Worm (Caenorhabditis elegans) whole organism, L4 larva: ENCODE measurements around the gene com-1.

Experiments used
- F49E8.2 ChIP-seq: sonication (generic microtip); optimal IDR thresholded peaks from 2 replicates; lab custom pipeline; 2016; ENCODE audit warnings: missing compliant biosample characterization, mild to moderate bottlenecking, missing genetic modification characterization, borderline replicate concordance
- Y5F2A.4 ChIP-seq: fragments of 200-800 bp; sonication (Bioruptor generic); optimal IDR thresholded peaks from 2 replicates; lab custom pipeline; 2018; ENCODE audit warnings: mild to moderate bottlenecking, missing genetic modification characterization, missing compliant biosample characterization
- aha-1 ChIP-seq: fragments of 150-350 bp; peaks from one replicate; lab custom pipeline; 2014; ENCODE audit warnings: missing biosample characterization, missing genetic modification characterization
- ama-1 ChIP-seq: fragments of 150-350 bp; optimal IDR thresholded peaks from 2 replicates; lab custom pipeline; 2014; ENCODE audit warnings: inconsistent platforms, mixed read lengths
- arid-1 ChIP-seq: fragments of 200-800 bp; sonication (Bioruptor generic); conservative IDR thresholded peaks from 2 replicates; pipeline ENCODE4 v1.3.6; 2022; ENCODE audit warnings: missing genetic modification reagents, missing genetic modification characterization, missing compliant biosample characterization
- ceh-20 ChIP-seq: fragments of 200-800 bp; sonication (Bioruptor generic); IDR thresholded peaks from 2 replicates; pipeline ENCODE4 v1.3.6; 2022; ENCODE audit warnings: missing genetic modification reagents, missing genetic modification characterization, missing compliant biosample characterization
- ceh-28 ChIP-seq: fragments of 150-350 bp; optimal IDR thresholded peaks from 2 replicates; lab custom pipeline; 2014; ENCODE audit warnings: missing biosample characterization, missing genetic modification reagents, missing genetic modification characterization
- ceh-62 ChIP-seq: sonication (generic microtip); optimal IDR thresholded peaks from 2 replicates; lab custom pipeline; 2017; ENCODE audit warnings: missing biosample characterization, missing genetic modification characterization
- ceh-82 ChIP-seq: sonication (generic microtip); optimal IDR thresholded peaks from 2 replicates; lab custom pipeline; 2017; ENCODE audit warnings: missing biosample characterization, missing genetic modification characterization
- daf-19 ChIP-seq: fragments of 200-800 bp; sonication (Bioruptor generic); conservative IDR thresholded peaks from 2 replicates; pipeline ENCODE4 v1.3.6; 2022; ENCODE audit warnings: missing genetic modification characterization, missing compliant biosample characterization
- dpl-1 ChIP-seq: fragments of 150-350 bp; optimal IDR thresholded peaks from 2 replicates; lab custom pipeline; 2014; ENCODE audit warnings: missing biosample characterization, missing genetic modification reagents, missing genetic modification characterization
- duxl-1 ChIP-seq: sonication (generic microtip); optimal IDR thresholded peaks from 2 replicates; lab custom pipeline; 2016; ENCODE audit warnings: mild to moderate bottlenecking, missing genetic modification characterization, moderate library complexity, missing compliant biosample characterization; ENCODE audit not compliant: poor library complexity
- egl-27 ChIP-seq: sonication (generic microtip); optimal IDR thresholded peaks from 3 replicates; lab custom pipeline; 2017; ENCODE audit warnings: missing biosample characterization, missing genetic modification reagents, missing genetic modification characterization
- lim-7 ChIP-seq: fragments of 200-800 bp; sonication (Bioruptor generic); IDR thresholded peaks from 2 replicates; pipeline ENCODE4 v1.3.6; 2022; ENCODE audit warnings: missing genetic modification characterization, missing compliant biosample characterization
- lin-15B ChIP-seq: fragments of 150-350 bp; sonication (generic microtip); optimal IDR thresholded peaks from 3 replicates; lab custom pipeline; 2014; ENCODE audit warnings: missing biosample characterization, missing genetic modification characterization
- lin-38 ChIP-seq: fragments of 200-800 bp; sonication (Bioruptor generic); IDR thresholded peaks from 2 replicates; pipeline ENCODE4 v1.3.6; 2022; ENCODE audit warnings: missing genetic modification reagents, missing genetic modification characterization, missing compliant biosample characterization
- lsy-2 ChIP-seq, 2 experiments: fragments of 150-350 bp in 1 of 2; sonication (generic microtip) in 1 of 2; optimal IDR thresholded peaks; 2 replicates each; lab custom pipeline; 2014 to 2017; ENCODE audit warnings: missing biosample characterization in 2 of 2, missing genetic modification characterization in 2 of 2
- mdt-29 ChIP-seq: fragments of 200-800 bp; sonication (Bioruptor generic); IDR thresholded peaks from 2 replicates; pipeline ENCODE4 v1.3.6; 2022; ENCODE audit warnings: missing genetic modification reagents, missing genetic modification characterization, missing compliant biosample characterization
- mes-2 ChIP-seq: sonication (generic microtip); optimal IDR thresholded peaks from 2 replicates; lab custom pipeline; 2016; ENCODE audit warnings: missing genotype, mild to moderate bottlenecking, missing genetic modification characterization, missing compliant biosample characterization; ENCODE audit not compliant: poor library complexity, severe bottlenecking
- nhr-28 ChIP-seq: fragments of 150-350 bp; optimal IDR thresholded peaks from 2 replicates; lab custom pipeline; 2014; ENCODE audit warnings: missing biosample characterization, missing genetic modification characterization
- nhr-42 ChIP-seq: fragments of 200-800 bp; sonication (Bioruptor generic); IDR thresholded peaks from 2 replicates; pipeline ENCODE4 v1.3.6; 2022; ENCODE audit warnings: missing genetic modification characterization, missing compliant biosample characterization
- pqm-1 ChIP-seq: sonication (generic microtip); optimal IDR thresholded peaks from 2 replicates; lab custom pipeline; 2017; ENCODE audit warnings: missing biosample characterization, missing genetic modification characterization
- saeg-2 ChIP-seq: fragments of 200-800 bp; sonication (Bioruptor generic); IDR thresholded peaks from 2 replicates; pipeline ENCODE4 v1.3.6; 2022; ENCODE audit warnings: missing genetic modification reagents, missing genetic modification characterization, missing compliant biosample characterization
- set-16 ChIP-seq: fragments of 200-800 bp; sonication (Bioruptor generic); IDR thresholded peaks from 2 replicates; pipeline ENCODE4 v1.3.6; 2022; ENCODE audit warnings: missing genetic modification reagents, missing genetic modification characterization, missing compliant biosample characterization
- spr-3 ChIP-seq: fragments of 200-800 bp; sonication (Bioruptor generic); optimal IDR thresholded peaks from 2 replicates; lab custom pipeline; 2018; ENCODE audit warnings: mild to moderate bottlenecking, missing genetic modification characterization, missing compliant biosample characterization
- unc-62 ChIP-seq, 3 experiments: fragments of 150-350 bp in 1 of 3; sonication (generic microtip); optimal IDR thresholded peaks in 2 of 3; peaks in 1 of 3; 1 replicate in 1 of 3; 2 replicates in 2 of 3; lab custom pipeline; 2014 to 2017; ENCODE audit warnings: missing biosample characterization in 3 of 3, missing genetic modification characterization in 3 of 3, missing genetic modification reagents in 3 of 3, missing genotype in 1 of 3
- zfp-3 ChIP-seq: fragments of 200-800 bp; sonication (Bioruptor generic); conservative IDR thresholded peaks from 2 replicates; pipeline ENCODE4 v1.3.6; 2022; ENCODE audit warnings: missing genetic modification reagents, missing genetic modification characterization, missing compliant biosample characterization
- ztf-11 ChIP-seq: fragments of 150-350 bp; optimal IDR thresholded peaks from 2 replicates; lab custom pipeline; 2014; ENCODE audit warnings: missing biosample characterization, missing genetic modification characterization

com-1 gene

ce11 chrIII:10909166-10909565 lies 13.0 kb downstream of the com-1 start:
- TF ChIP-seq aha-1 (tag; lab: Kevin White, UChicago) (peak; percentile 78), ceh-82 (tag; lab: Kevin White, UChicago) (no peak)

- no peak for TF ChIP-seq lim-7 (GFP tag; lab: Robert Waterston, UW)
- peak; percentile 21 for TF ChIP-seq aha-1 (tag; lab: Kevin White, UChicago)
These were observed 15.0 kb downstream of the com-1 start, which contains the start of gene cut-6 for ce11 chrIII:10911160-10911559. Gene cut-6 (plus strand): TSS chrIII:10911460.

- TF ChIP-seq aha-1 (tag; lab: Kevin White, UChicago) (peak; percentile 93), arid-1 (no peak)
These were observed 18.8 kb downstream of the com-1 start for ce11 chrIII:10914971-10915370.

ce11 chrIII:10920044-10920443 lies 23.9 kb downstream of the com-1 start, which contains the start of gene vab-7:
Gene vab-7 (plus strand): TSS chrIII:10920344.
- TF ChIP-seq saeg-2 (GFP tag; lab: Robert Waterston, UW) (no peak), ama-1 (lab: Kevin White, UChicago) (no peak), ceh-20 (GFP tag; lab: Robert Waterston, UW) (no peak), F49E8.2 (tag; lab: Kevin White, UChicago) (no peak), daf-19 (GFP tag; lab: Robert Waterston, UW) (no peak), ceh-28 (no peak), duxl-1 (tag; lab: Kevin White, UChicago) (no peak), egl-27 (no peak), nhr-28 (tag; lab: Kevin White, UChicago) (no peak), ceh-62 (tag; lab: Kevin White, UChicago) (no peak), pqm-1 (no peak), Y5F2A.4 (GFP tag; lab: Kevin White, UChicago) (no peak), set-16 (GFP tag; lab: Robert Waterston, UW) (no peak)

DNA sequence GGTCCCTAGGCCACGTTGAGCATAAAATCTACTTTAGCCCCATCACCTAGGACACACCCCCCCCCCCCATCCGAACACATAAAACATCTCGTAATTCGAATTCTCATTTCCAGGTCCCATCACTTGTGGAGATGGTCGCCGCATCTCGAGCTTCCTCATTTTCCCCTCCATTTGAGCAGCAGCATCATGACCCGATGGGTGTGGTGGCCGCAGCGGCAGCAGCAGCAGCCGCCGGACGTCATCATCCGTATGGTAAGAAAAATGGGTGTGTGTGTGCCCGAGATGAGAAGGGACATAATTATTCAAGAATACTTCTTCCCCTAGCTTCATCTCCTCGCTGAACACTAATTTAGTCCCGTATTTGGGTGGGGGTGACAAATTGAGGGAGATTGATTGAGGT lies 25.3 kb downstream of the com-1 start:
- TF ChIP-seq set-16 (GFP tag; lab: Robert Waterston, UW): peak; percentile 68
- no peak for TF ChIP-seq spr-3 (GFP tag; lab: Kevin White, UChicago)

- no peak for TF ChIP-seq pqm-1
- peak in 1 of 2 experiments; percentile 96 for TF ChIP-seq unc-62 (GFP tag; optimal IDR thresholded peaks at IDR 0.05 in 1 of 2; lab: Kevin White, UChicago)
- TF ChIP-seq unc-62 (tag; optimal IDR thresholded peaks at IDR 0.05; lab: Kevin White, UChicago): no peak
- peak; percentile 1 for TF ChIP-seq aha-1 (tag; lab: Kevin White, UChicago)
- TF ChIP-seq, all 104 proteins: peak for 2
These were observed 27.4 kb downstream of the com-1 start for ce11 chrIII:10923539-10923938.

DNA sequence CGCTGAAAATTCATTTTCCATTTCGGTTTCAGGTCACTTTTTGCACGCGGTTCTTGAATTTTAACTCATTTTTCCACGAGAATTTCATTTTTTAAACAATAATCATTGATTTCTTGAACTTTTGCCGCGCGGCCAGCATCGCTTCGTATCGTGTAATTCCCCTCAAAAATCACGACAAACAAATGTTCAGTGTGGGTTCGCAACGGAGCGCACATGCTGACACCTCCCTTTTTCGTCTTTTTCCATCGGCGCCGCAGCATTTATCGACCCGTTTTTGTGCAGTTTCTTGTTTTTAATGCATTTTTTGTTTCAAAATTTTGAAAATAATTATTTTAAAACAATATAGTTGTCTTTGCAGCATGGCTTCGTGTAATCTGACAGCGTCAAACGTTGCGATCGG lies 34.7 kb downstream of the com-1 start, which contains the start of gene M142.5:
Gene M142.5, plus strand, starts transcription at position 352 of the 400 bp plus-strand sequence.
- TF ChIP-seq nhr-42: no peak
- peak in 1 of 2 experiments; percentile 50 for TF ChIP-seq lsy-2 (tag; optimal IDR thresholded peaks at IDR 0.05; lab: Kevin White, UChicago)
- no peak for TF ChIP-seq lin-15B (tag; lab: Kevin White, UChicago)
- peak; percentile 26 for TF ChIP-seq dpl-1 (GFP tag; lab: Kevin White, UChicago)
- peak; percentile 90 for TF ChIP-seq lin-38
- TF ChIP-seq mes-2 (tag; lab: Kevin White, UChicago): peak; percentile 60
- no peak for TF ChIP-seq zfp-3 (GFP tag; lab: Robert Waterston, UW)
- TF ChIP-seq mdt-29 (GFP tag; lab: Robert Waterston, UW): no peak
- no peak for TF ChIP-seq ztf-11 (tag; lab: Kevin White, UChicago)
